Worm (Caenorhabditis elegans): Measurements from ENCODE around the gene B0228.1.

B0228.1 gene

DNA sequence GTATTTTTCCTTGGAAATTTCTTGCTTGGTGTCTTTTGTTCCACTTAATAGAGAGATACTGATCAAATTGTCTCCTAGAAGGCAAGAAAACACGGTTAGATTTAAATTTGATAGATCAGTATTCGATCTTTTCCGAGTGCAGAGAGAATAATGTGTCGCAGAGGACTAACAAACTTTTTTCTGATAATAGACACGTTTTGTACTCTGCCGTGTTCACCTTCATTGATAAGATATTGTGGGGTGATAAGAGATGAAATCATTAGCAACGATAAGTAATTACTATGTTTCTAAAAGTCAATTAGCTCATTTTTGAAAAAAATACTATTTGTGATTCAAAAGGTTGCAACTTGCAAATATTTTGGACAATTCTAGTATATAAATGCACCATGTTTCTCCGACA, 21.6 kb downstream of the B0228.1 start:
- peak; percentile 85 for TF ChIP-seq elt-2 (tag; optimal IDR thresholded peaks at IDR 0.05)
- TF ChIP-seq hlh-6 (tag; optimal IDR thresholded peaks at IDR 0.05): no peak

DNA sequence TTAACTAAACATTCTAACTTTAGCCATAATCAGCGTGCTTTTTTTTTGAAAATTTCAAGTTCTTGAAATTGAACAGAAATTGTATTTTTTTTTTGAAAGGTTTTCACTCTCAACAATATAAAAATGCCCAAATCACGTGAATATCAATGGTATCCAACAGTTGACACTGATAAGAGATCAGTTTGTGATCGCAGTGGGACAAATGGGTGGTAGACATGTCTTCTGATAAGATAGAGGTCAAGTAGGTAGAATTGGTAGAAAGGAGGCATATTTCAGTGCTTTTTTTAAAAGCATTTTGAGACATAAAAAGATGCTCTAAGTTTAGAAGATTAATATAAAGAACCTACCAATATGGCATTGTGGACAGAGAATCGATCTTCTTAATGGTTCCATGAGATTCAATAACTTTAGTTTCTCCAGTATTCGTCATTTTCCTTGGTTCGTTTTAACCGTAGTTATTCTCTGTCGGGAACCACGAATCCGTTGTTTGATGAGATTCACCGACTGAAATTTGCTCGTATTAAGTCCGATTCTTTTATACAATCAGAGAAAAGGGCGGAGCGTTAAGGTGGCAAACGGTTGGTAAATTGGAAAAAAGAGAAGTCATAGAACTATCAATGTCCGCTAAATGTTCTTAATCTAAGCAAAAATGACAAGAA, 22.3 kb downstream of the B0228.1 start, which contains the start of gene mthf-1:
Gene mthf-1, minus strand, starts transcription at position 504 of the 659 bp plus-strand sequence.
- TF ChIP-seq hlh-30 (tag; optimal IDR thresholded peaks at IDR 0.05; ENCODE audit: insufficient read depth) (peak; percentile 6), elt-2 (tag; optimal IDR thresholded peaks at IDR 0.05) (peak; percentile 81), fkh-6 (tag; optimal IDR thresholded peaks at IDR 0.05) (no peak)

- no peak for TF ChIP-seq fax-1 (tag; optimal IDR thresholded peaks at IDR 0.05)
- no peak for TF ChIP-seq pax-1 (tag; optimal IDR thresholded peaks at IDR 0.05)
- TF ChIP-seq syd-9 (tag; optimal IDR thresholded peaks at IDR 0.05): no peak
- no peak for TF ChIP-seq C38D4.7 (GFP tag; optimal IDR thresholded peaks at IDR 0.05)
- TF ChIP-seq nhr-232 (tag; optimal IDR thresholded peaks at IDR 0.05): no peak
- TF ChIP-seq hlh-6 (tag; optimal IDR thresholded peaks at IDR 0.05): no peak
- TF ChIP-seq ceh-45 (GFP tag; IDR thresholded peaks at IDR 0.05): no peak
- no peak for TF ChIP-seq K02D7.2 (tag; optimal IDR thresholded peaks at IDR 0.05)
- no peak for TF ChIP-seq hlh-8 (tag; optimal IDR thresholded peaks at IDR 0.05)
- no peak for TF ChIP-seq sox-4 (tag; optimal IDR thresholded peaks at IDR 0.05)
- no peak for TF ChIP-seq ceh-6 (GFP tag; optimal IDR thresholded peaks at IDR 0.05)
- no peak for TF ChIP-seq mec-3 (tag; optimal IDR thresholded peaks at IDR 0.05; ENCODE audit: borderline replicate concordance)
- no peak for TF ChIP-seq zip-5 (tag; optimal IDR thresholded peaks at IDR 0.05)
- no peak for TF ChIP-seq nhr-11 (tag; optimal IDR thresholded peaks at IDR 0.05)
Measured at ce11 chrII:7778273-7778672, 23.1 kb downstream of the B0228.1 start.

DNA sequence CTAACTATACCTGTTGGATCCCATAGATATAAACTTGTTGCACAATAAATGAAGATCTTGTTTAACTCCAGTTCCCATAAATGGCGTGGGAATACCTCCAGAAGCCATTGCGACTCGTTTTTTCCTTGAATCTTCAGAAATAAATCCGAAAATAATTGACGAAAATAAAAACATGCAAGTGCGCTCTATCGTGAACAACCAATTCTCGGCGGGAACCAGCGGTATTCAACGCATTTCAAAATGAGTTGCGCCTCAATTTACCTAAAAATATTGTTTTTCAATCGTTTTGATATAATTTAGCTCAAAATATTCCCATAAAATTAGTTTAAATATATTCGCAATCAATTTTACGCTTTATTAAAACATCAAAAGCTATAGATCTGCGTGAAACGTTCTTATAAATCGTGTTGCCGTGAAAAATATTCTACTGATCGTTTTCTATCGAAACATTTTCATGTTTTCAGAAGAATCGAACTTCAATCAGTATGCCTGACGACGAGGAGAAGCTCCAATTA, 26.0 kb downstream of the B0228.1 start, which contains the start of the genes snpc-1.1 and spdl-1:
Gene snpc-1.1, minus strand, starts transcription at position 200 of the 515 bp plus-strand sequence.
Gene spdl-1, plus strand, starts transcription at position 465 of the 515 bp plus-strand sequence.
- no peak for TF ChIP-seq ceh-6 (GFP tag; optimal IDR thresholded peaks at IDR 0.05)
- TF ChIP-seq ceh-34 (tag; optimal IDR thresholded peaks at IDR 0.05): no peak
- no peak for TF ChIP-seq eyg-1 (tag; optimal IDR thresholded peaks at IDR 0.05)
- TF ChIP-seq mec-3 (tag; optimal IDR thresholded peaks at IDR 0.05; ENCODE audit: borderline replicate concordance): no peak
- no peak for TF ChIP-seq sox-2 (GFP tag; IDR thresholded peaks at IDR 0.05)
- TF ChIP-seq sox-4 (tag; optimal IDR thresholded peaks at IDR 0.05): no peak
- TF ChIP-seq nhr-11 (tag; optimal IDR thresholded peaks at IDR 0.05): no peak
- TF ChIP-seq madf-2 (tag; optimal IDR thresholded peaks at IDR 0.05): no peak

ce11 chrII:7783467-7783959, 28.4 kb downstream of the B0228.1 start, which contains the start of gene skr-17:
Gene skr-17, plus strand, starts transcription at chrII:7783517.
- TF ChIP-seq dmd-4 (tag; optimal IDR thresholded peaks at IDR 0.05; ENCODE audit: borderline replicate concordance) (no peak), ahr-1 (tag; optimal IDR thresholded peaks at IDR 0.05) (no peak), ceh-31 (tag; optimal IDR thresholded peaks at IDR 0.05) (no peak), pax-1 (tag; optimal IDR thresholded peaks at IDR 0.05) (no peak)

- no peak for TF ChIP-seq ceh-14 (tag; optimal IDR thresholded peaks at IDR 0.05)
- TF ChIP-seq Y22D7AL.16 (tag; optimal IDR thresholded peaks at IDR 0.05): no peak
- TF ChIP-seq sox-2 (GFP tag; IDR thresholded peaks at IDR 0.05): no peak
- no peak for TF ChIP-seq tbx-2 (tag; optimal IDR thresholded peaks at IDR 0.05)
- TF ChIP-seq ceh-18 (tag; optimal IDR thresholded peaks at IDR 0.05): no peak
Measured at ce11 chrII:7789605-7790004, 34.5 kb downstream of the B0228.1 start.

Data from whole organism, late embryonic.